Worm (Caenorhabditis elegans): ENCODE data around the gene srsx-10.

- TF ChIP-seq him-1 (tag; optimal IDR thresholded peaks at IDR 0.05) (no peak), W03F9.2 (tag; optimal IDR thresholded peaks at IDR 0.05) (no peak), dao-5 (tag; optimal IDR thresholded peaks at IDR 0.05) (no peak)
Measured at ce11 chrV:4987097-4987496, 12.5 kb upstream of the srsx-10 start, which contains the start of gene ncx-8.
